Fruit fly (Drosophila melanogaster): ENCODE data around the gene CycT.

The CycT gene

DNA sequence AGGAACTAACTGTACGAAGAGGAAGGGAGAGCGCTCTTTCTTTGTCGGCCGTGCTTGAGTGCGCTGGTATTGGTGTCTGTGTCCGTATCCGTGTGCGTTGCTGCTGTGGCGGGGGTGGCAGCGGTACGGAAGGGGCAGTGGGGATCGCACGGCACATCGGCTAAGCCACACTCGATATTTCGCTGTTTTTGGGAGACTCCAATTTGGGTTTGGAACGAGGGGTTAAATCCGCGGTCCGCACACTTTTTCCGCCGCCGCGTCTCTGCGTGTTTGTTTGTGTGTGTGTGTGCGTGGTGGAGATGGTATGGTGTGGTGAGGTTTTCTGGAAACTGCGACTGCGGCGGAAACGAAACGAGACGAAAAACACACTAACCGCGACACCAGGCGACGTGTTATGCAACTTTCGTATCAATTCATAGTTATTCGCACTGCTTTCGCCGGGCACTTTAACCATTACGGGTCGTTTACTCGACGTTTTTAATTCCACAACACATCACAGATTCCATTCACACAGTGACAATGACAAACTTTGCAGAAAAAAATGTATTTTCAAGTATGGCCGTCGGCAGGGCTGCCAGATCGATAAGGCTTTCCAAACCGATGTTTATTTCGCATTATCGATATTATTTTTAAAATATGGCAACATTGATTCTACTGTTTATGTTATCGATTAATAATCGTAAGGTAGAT lies at the start of gene CycT:
Gene CycT, minus strand, starts transcription at position 574 of the 690 bp plus-strand sequence.
- TF ChIP-seq pfk (GFP tag; optimal IDR thresholded peaks at IDR 0.05) (peak; percentile 74), cas (GFP tag; IDR thresholded peaks at IDR 0.05) (no peak), wdn (GFP tag; IDR thresholded peaks at IDR 0.05) (0 out of 2 replicates have a peak, but pooled peaks have one; percentile 17), CG16813 (GFP tag; IDR thresholded peaks at IDR 0.05; ENCODE audit: partially characterized antibody) (peak; percentile 92), nau (GFP tag; optimal IDR thresholded peaks at IDR 0.05) (no peak), Fer1 (GFP tag; optimal IDR thresholded peaks at IDR 0.05) (peak; percentile 85), schlank (tag; optimal IDR thresholded peaks at IDR 0.05) (no peak), Ssrp (tag; optimal IDR thresholded peaks at IDR 0.05) (no peak), lmd (GFP tag; IDR thresholded peaks at IDR 0.05) (no peak), lola (GFP tag; optimal IDR thresholded peaks at IDR 0.05) (peak in 1 of 3 experiments; percentile 23), PHDP (tag; optimal IDR thresholded peaks at IDR 0.05) (peak; percentile 41), CG16779 (GFP tag; IDR thresholded peaks at IDR 0.05) (no peak), nerfin-1 (tag; optimal IDR thresholded peaks at IDR 0.05) (peak; percentile 68), Vsx1 (GFP tag; optimal IDR thresholded peaks at IDR 0.05) (peak; percentile 23), HLH54F (GFP tag; optimal IDR thresholded peaks at IDR 0.05) (no peak), CG9437 (GFP tag; optimal IDR thresholded peaks at IDR 0.05) (peak; percentile 19), CG12299 (tag; optimal IDR thresholded peaks at IDR 0.05) (peak; percentile 38), hb (GFP tag; IDR thresholded peaks at IDR 0.05; ENCODE audit: partially characterized antibody) (peak; percentile 76), CG6654 (GFP tag; optimal IDR thresholded peaks at IDR 0.05) (no peak), lov (optimal IDR thresholded peaks at IDR 0.05) (no peak), lov (GFP tag; IDR thresholded peaks at IDR 0.05) (no peak), emc (GFP tag; optimal IDR thresholded peaks at IDR 0.05) (no peak), so (GFP tag; IDR thresholded peaks at IDR 0.05) (0 out of 3 replicates have a peak, but pooled peaks have one; percentile 7), CG13624 (GFP tag; optimal IDR thresholded peaks at IDR 0.05) (peak; percentile 54), CG15696 (tag; optimal IDR thresholded peaks at IDR 0.05) (peak; percentile 9), repo (GFP tag; optimal IDR thresholded peaks at IDR 0.05) (no peak), CG4328 (GFP tag; optimal IDR thresholded peaks at IDR 0.05) (peak; percentile 55), sens-2 (GFP tag; IDR thresholded peaks at IDR 0.05) (no peak), eyg (GFP tag; optimal IDR thresholded peaks at IDR 0.05) (no peak), CG7987 (GFP tag; optimal IDR thresholded peaks at IDR 0.05) (peak; percentile 62), ato (GFP tag; IDR thresholded peaks at IDR 0.05; ENCODE audit: partially characterized antibody) (peak; percentile 89), CG34224 (GFP tag; IDR thresholded peaks at IDR 0.05; ENCODE audit: partially characterized antibody) (peak; percentile 80), ap (GFP tag; IDR thresholded peaks at IDR 0.05) (no peak), Sox102F (GFP tag; optimal IDR thresholded peaks at IDR 0.05) (no peak), pb (GFP tag; optimal IDR thresholded peaks at IDR 0.05) (no peak), ken (GFP tag; IDR thresholded peaks at IDR 0.05) (no peak), Drgx (GFP tag; IDR thresholded peaks at IDR 0.05) (peak; percentile 23; the same call in 1 of the 2 replicates), zen2 (GFP tag; IDR thresholded peaks at IDR 0.05; ENCODE audit: partially characterized antibody) (peak; percentile 83), CG5180 (GFP tag; optimal IDR thresholded peaks at IDR 0.05) (no peak), CG4707 (GFP tag; optimal IDR thresholded peaks at IDR 0.05) (peak; percentile 24), lilli (GFP tag; optimal IDR thresholded peaks at IDR 0.05) (no peak), pnt (GFP tag; optimal IDR thresholded peaks at IDR 0.05) (no peak), gem (tag; optimal IDR thresholded peaks at IDR 0.05) (no peak), Dad (GFP tag; optimal IDR thresholded peaks at IDR 0.05) (no peak), Ada2b (GFP tag; IDR thresholded peaks at IDR 0.05) (no peak), CG8388 (GFP tag; optimal IDR thresholded peaks at IDR 0.05) (no peak), CG30431 (GFP tag; optimal IDR thresholded peaks at IDR 0.05) (no peak), CG18011 (GFP tag; optimal IDR thresholded peaks at IDR 0.05) (peak; percentile 32), Aef1 (GFP tag; IDR thresholded peaks at IDR 0.05) (no peak)
